Fruit fly (Drosophila melanogaster) whole organism, embryonic: ENCODE measurements around the gene CG13676.

Source experiments
- Antp ChIP-seq: fragments of 200-800 bp; sonication (Bioruptor generic); optimal IDR thresholded peaks from 3 replicates; lab custom pipeline; 2016; ENCODE audit warnings: missing biosample characterization, missing genetic modification characterization
- Asciz ChIP-seq: fragments of 200-800 bp; sonication (Bioruptor generic); optimal IDR thresholded peaks from 2 replicates; lab custom pipeline; 2017; ENCODE audit warnings: missing biosample characterization, mild to moderate bottlenecking, missing genetic modification characterization, missing genetic modification reagents
- BEAF-32 ChIP-seq: fragments of 200-800 bp; sonication (Bioruptor generic); optimal IDR thresholded peaks from 3 replicates; lab custom pipeline; 2017; ENCODE audit warnings: missing biosample characterization, missing genetic modification characterization, mild to moderate bottlenecking, moderate library complexity, missing genetic modification reagents
- Bgb ChIP-seq: fragments of 200-800 bp; sonication (Bioruptor generic); IDR thresholded peaks from 2 replicates; pipeline ENCODE4 v1.3.6; 2022; ENCODE audit warnings: missing biosample characterization, missing genetic modification characterization; ENCODE audit not compliant: partially characterized antibody
- CG11560 ChIP-seq: fragments of 200-800 bp; sonication (Bioruptor generic); IDR thresholded peaks from 3 replicates; pipeline ENCODE4 v1.3.6; 2022; ENCODE audit warnings: missing biosample characterization, missing genetic modification characterization
- CG12769 ChIP-seq: fragments of 200-800 bp; sonication (Bioruptor generic); optimal IDR thresholded peaks from 2 replicates; lab custom pipeline; 2019; ENCODE audit warnings: missing biosample characterization, mild to moderate bottlenecking, missing genetic modification characterization, moderate library complexity
- CG15073 ChIP-seq: fragments of 200-800 bp; sonication (Bioruptor generic); optimal IDR thresholded peaks from 2 replicates; lab custom pipeline; 2016; ENCODE audit warnings: missing biosample characterization, missing genetic modification characterization
- CG15269 ChIP-seq: fragments of 200-800 bp; sonication (Bioruptor generic); optimal IDR thresholded peaks from 2 replicates; lab custom pipeline; 2018; ENCODE audit warnings: missing biosample characterization, mild to moderate bottlenecking, missing genetic modification characterization, moderate library complexity
- CG15479 ChIP-seq: fragments of 200-800 bp; sonication (Bioruptor generic); optimal IDR thresholded peaks from 3 replicates; lab custom pipeline; 2019; ENCODE audit warnings: missing biosample characterization, mild to moderate bottlenecking, missing genetic modification characterization, moderate library complexity
- CG15514 ChIP-seq: fragments of 200-800 bp; sonication (Bioruptor generic); optimal IDR thresholded peaks from 3 replicates; lab custom pipeline; 2017; ENCODE audit warnings: missing biosample characterization, missing genetic modification characterization, mild to moderate bottlenecking, moderate library complexity, missing genetic modification reagents
- CG15696 ChIP-seq: fragments of 200-800 bp; sonication (Bioruptor generic); optimal IDR thresholded peaks from 2 replicates; lab custom pipeline; 2019; ENCODE audit warnings: missing biosample characterization, mild to moderate bottlenecking, missing genetic modification characterization, moderate library complexity
- CG16779 ChIP-seq: fragments of 200-800 bp; sonication (Bioruptor generic); IDR thresholded peaks from 2 replicates; pipeline ENCODE4 v1.3.6; 2022; ENCODE audit warnings: missing biosample characterization, missing genetic modification characterization
- CG17186 ChIP-seq: fragments of 200-800 bp; sonication (Bioruptor generic); optimal IDR thresholded peaks from 3 replicates; lab custom pipeline; 2017; ENCODE audit warnings: missing biosample characterization, missing genetic modification reagents, missing genetic modification characterization
- CG2202 ChIP-seq: fragments of 200-800 bp; sonication (Bioruptor generic); optimal IDR thresholded peaks from 2 replicates; lab custom pipeline; 2018; ENCODE audit warnings: missing biosample characterization, mild to moderate bottlenecking, missing genetic modification characterization
- CG2712 ChIP-seq: fragments of 200-800 bp; optimal IDR thresholded peaks from 3 replicates; lab custom pipeline; 2019; ENCODE audit warnings: missing biosample characterization, mild to moderate bottlenecking, missing genetic modification characterization, moderate library complexity
- CG3163 ChIP-seq: fragments of 200-800 bp; sonication (Bioruptor generic); optimal IDR thresholded peaks from 3 replicates; lab custom pipeline; 2016; ENCODE audit warnings: missing biosample characterization, missing genetic modification characterization
- CG3407 ChIP-seq: fragments of 200-800 bp; sonication (Bioruptor generic); optimal IDR thresholded peaks from 2 replicates; lab custom pipeline; 2018; ENCODE audit warnings: missing biosample characterization, mild to moderate bottlenecking, missing genetic modification characterization
- CG3726 ChIP-seq: fragments of 200-800 bp; sonication (Bioruptor generic); IDR thresholded peaks from 3 replicates; pipeline ENCODE4, ENCODE4 v1.3.6; 2022; ENCODE audit warnings: missing biosample characterization, missing genetic modification characterization
- CG4328 ChIP-seq: fragments of 200-800 bp; sonication (Bioruptor generic); optimal IDR thresholded peaks from 3 replicates; lab custom pipeline; 2017; ENCODE audit warnings: missing biosample characterization, missing genetic modification reagents, missing genetic modification characterization
- CG4424 ChIP-seq: fragments of 200-800 bp; sonication (Bioruptor generic); optimal IDR thresholded peaks from 3 replicates; lab custom pipeline; 2016; ENCODE audit warnings: missing biosample characterization, missing genetic modification characterization
- CG4707 ChIP-seq: fragments of 200-800 bp; sonication (Bioruptor generic); optimal IDR thresholded peaks from 2 replicates; lab custom pipeline; 2018; ENCODE audit warnings: missing biosample characterization, mild to moderate bottlenecking, missing genetic modification characterization, moderate library complexity
- CG8089 ChIP-seq: fragments of 200-800 bp; sonication (Bioruptor generic); optimal IDR thresholded peaks from 3 replicates; lab custom pipeline; 2016; ENCODE audit warnings: missing biosample characterization, missing genetic modification characterization
- CG8281 ChIP-seq: fragments of 200-800 bp; sonication (Bioruptor generic); optimal IDR thresholded peaks from 2 replicates; lab custom pipeline; 2018; ENCODE audit warnings: missing biosample characterization, mild to moderate bottlenecking, missing genetic modification characterization, moderate library complexity
- CG8388 ChIP-seq: fragments of 200-800 bp; sonication (Bioruptor generic); optimal IDR thresholded peaks from 2 replicates; lab custom pipeline; 2019; ENCODE audit warnings: missing biosample characterization, mild to moderate bottlenecking, missing genetic modification characterization, moderate library complexity
- Hr3 ChIP-seq: fragments of 200-800 bp; sonication (Bioruptor generic); optimal IDR thresholded peaks from 3 replicates; lab custom pipeline; 2016; ENCODE audit warnings: missing biosample characterization, missing genetic modification characterization
- Hr51 ChIP-seq, 2 experiments: fragments of 200-800 bp; sonication (Bioruptor generic); optimal IDR thresholded peaks; 2 replicates in 1 of 2; 3 replicates in 1 of 2; lab custom pipeline; 2016 to 2018; ENCODE audit warnings: missing biosample characterization in 2 of 2, missing genetic modification characterization in 2 of 2, mild to moderate bottlenecking in 1 of 2, moderate library complexity in 1 of 2
- Lhr ChIP-seq: fragments of 200-800 bp; sonication (Bioruptor generic); optimal IDR thresholded peaks from 3 replicates; lab custom pipeline; 2017; ENCODE audit warnings: mild to moderate bottlenecking, missing biosample characterization, missing genetic modification reagents, missing genetic modification characterization
- Mrtf ChIP-seq: fragments of 200-800 bp; sonication (Bioruptor generic); IDR thresholded peaks from 3 replicates; pipeline ENCODE4 v1.3.6; 2022; ENCODE audit warnings: missing biosample characterization, missing genetic modification characterization
- Nf-YA ChIP-seq: fragments of 200-800 bp; sonication (Bioruptor generic); IDR thresholded peaks from 2 replicates; pipeline ENCODE4 v1.3.6; 2022; ENCODE audit warnings: missing biosample characterization, missing genetic modification characterization
- Oaz ChIP-seq: fragments of 200-800 bp; sonication (Bioruptor generic); IDR thresholded peaks from 2 replicates; pipeline ENCODE4 v1.3.6; 2022; ENCODE audit warnings: missing biosample characterization, missing genetic modification characterization
- Ptx1 ChIP-seq: fragments of 200-800 bp; sonication (Bioruptor generic); IDR thresholded peaks from 2 replicates; pipeline ENCODE4 v1.3.6; 2022; ENCODE audit warnings: missing biosample characterization, missing genetic modification characterization
- TFAM ChIP-seq: fragments of 200-800 bp; sonication (Bioruptor generic); optimal IDR thresholded peaks from 2 replicates; lab custom pipeline; 2017; ENCODE audit warnings: missing biosample characterization, missing genetic modification characterization, inconsistent platforms
- br ChIP-seq: fragments of >200 bp; optimal IDR thresholded peaks from 2 replicates; lab custom pipeline; 2017
- btn ChIP-seq: fragments of 200-800 bp; sonication (Bioruptor generic); optimal IDR thresholded peaks from 2 replicates; lab custom pipeline; 2016; ENCODE audit warnings: missing biosample characterization, missing genetic modification characterization
- cg ChIP-seq: fragments of 200-800 bp; sonication (Bioruptor generic); optimal IDR thresholded peaks from 3 replicates; lab custom pipeline; 2019; ENCODE audit warnings: missing biosample characterization, mild to moderate bottlenecking, missing genetic modification characterization, moderate library complexity
- dati ChIP-seq: fragments of 200-800 bp; sonication (Bioruptor generic); IDR thresholded peaks from 2 replicates; pipeline ENCODE4 v1.3.6; 2022; ENCODE audit warnings: missing biosample characterization, missing genetic modification characterization
- disco-r ChIP-seq: fragments of 200-800 bp; sonication (Bioruptor generic); optimal IDR thresholded peaks from 2 replicates; lab custom pipeline; 2016; ENCODE audit warnings: missing biosample characterization, missing genetic modification characterization
- exex ChIP-seq: fragments of 200-800 bp; sonication (Bioruptor generic); optimal IDR thresholded peaks from 4 replicates; lab custom pipeline; 2018; ENCODE audit warnings: missing biosample characterization, mild to moderate bottlenecking, missing genetic modification characterization, moderate library complexity
- fd102C ChIP-seq: fragments of 200-800 bp; sonication (Bioruptor generic); optimal IDR thresholded peaks from 2 replicates; lab custom pipeline; 2018; ENCODE audit warnings: missing biosample characterization, mild to moderate bottlenecking, missing genetic modification characterization, moderate library complexity
- gce ChIP-seq: fragments of 200-800 bp; sonication (Bioruptor generic); IDR thresholded peaks from 3 replicates; pipeline ENCODE4 v1.3.6; 2022; ENCODE audit warnings: missing biosample characterization, missing genetic modification characterization
- nau ChIP-seq: fragments of 200-800 bp; sonication (Bioruptor generic); optimal IDR thresholded peaks from 3 replicates; lab custom pipeline; 2017; ENCODE audit warnings: missing biosample characterization, mild to moderate bottlenecking, missing genetic modification characterization, missing genetic modification reagents
- odd ChIP-seq: fragments of 200-800 bp; sonication (Bioruptor generic); optimal IDR thresholded peaks from 2 replicates; lab custom pipeline; 2017; ENCODE audit warnings: missing biosample characterization, mild to moderate bottlenecking, missing genetic modification characterization
- pros ChIP-seq: fragments of 200-800 bp; sonication (Bioruptor generic); optimal IDR thresholded peaks from 3 replicates; lab custom pipeline; 2019; ENCODE audit warnings: missing biosample characterization, mild to moderate bottlenecking, missing genetic modification characterization, moderate library complexity
- row ChIP-seq: fragments of 200-800 bp; sonication (Bioruptor generic); IDR thresholded peaks from 3 replicates; pipeline ENCODE4 v1.3.6; 2022; ENCODE audit warnings: missing biosample characterization, missing genetic modification characterization
- slou ChIP-seq: fragments of 200-800 bp; sonication (Bioruptor generic); optimal IDR thresholded peaks from 3 replicates; lab custom pipeline; 2016; ENCODE audit warnings: missing biosample characterization, missing genetic modification characterization
- tgo ChIP-seq: fragments of 200-800 bp; sonication (Bioruptor generic); IDR thresholded peaks from 3 replicates; pipeline ENCODE4 v1.3.6; 2022; ENCODE audit warnings: missing biosample characterization, missing genetic modification characterization
- zf30C ChIP-seq: fragments of 200-800 bp; sonication (Bioruptor generic); optimal IDR thresholded peaks from 3 replicates; lab custom pipeline; 2018; ENCODE audit warnings: missing biosample characterization, mild to moderate bottlenecking, missing genetic modification characterization
- zfh2 ChIP-seq: fragments of 200-800 bp; sonication (Bioruptor generic); optimal IDR thresholded peaks from 2 replicates; lab custom pipeline; 2016; ENCODE audit warnings: missing biosample characterization, missing genetic modification characterization

Gene CG13676

DNA sequence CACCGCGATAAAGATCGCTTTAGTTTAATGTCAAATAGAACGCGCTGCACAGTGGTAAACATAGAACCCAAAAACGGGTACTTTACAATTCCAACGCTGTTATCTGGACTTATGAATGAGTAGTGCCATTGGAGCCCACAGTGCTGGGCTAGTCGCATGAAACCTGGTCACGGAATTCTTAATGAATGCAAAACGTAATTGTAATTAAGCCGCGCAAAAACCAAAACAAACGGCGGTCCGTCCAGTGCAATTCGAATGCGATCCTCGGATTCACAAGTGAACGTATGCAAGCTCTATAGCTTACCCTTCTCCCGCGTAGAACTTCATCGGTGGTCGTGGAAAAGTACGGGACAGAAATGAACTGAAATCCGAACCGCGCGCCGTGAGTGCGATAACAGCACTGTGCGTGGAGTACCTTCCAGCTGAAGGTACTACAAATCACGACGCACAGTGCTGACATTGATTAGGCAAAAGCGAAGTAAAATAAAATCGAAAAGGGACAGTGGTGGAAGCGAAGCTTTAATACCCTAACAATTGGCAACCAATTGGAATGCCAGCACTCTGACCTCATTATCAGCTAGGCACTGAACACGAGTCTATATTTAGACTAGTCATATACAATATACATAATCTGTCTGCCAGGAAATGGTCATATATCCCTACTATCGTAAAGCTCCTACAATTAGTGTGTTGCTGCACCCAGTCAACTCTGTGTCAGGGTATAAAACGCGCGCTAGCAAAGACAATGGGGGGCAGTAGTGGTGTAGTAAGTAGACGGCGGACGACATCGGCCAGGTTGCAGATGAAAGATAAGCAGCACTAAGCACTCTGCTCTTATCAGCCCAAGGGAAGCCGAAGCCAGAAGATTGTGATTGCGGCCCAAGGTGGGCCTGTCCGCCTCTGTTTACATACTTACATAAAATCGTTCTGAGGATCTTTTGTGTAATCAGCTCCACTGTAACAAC is 33.9 kb upstream of the CG13676 start (continued):
- TF ChIP-seq dati (no peak), Mrtf (no peak), btn (GFP tag; lab: Kevin White, UChicago) (peak; percentile 16), CG15073 (GFP tag; lab: Kevin White, UChicago) (no peak), CG11560 (tag; lab: Robert Waterston, UW) (no peak), Bgb (GFP tag; lab: Robert Waterston, UW) (no peak; the same call in 1 of the 2 replicates), disco-r (GFP tag; lab: Kevin White, UChicago) (peak; percentile 21), cg (GFP tag; lab: Kevin White, UChicago) (no peak), odd (GFP tag; lab: Kevin White, UChicago) (peak; percentile 41), CG15696 (tag; lab: Kevin White, UChicago) (no peak), fd102C (no peak), CG2202 (tag; lab: Kevin White, UChicago) (no peak), CG3163 (GFP tag; lab: Kevin White, UChicago) (peak; percentile 25), tgo (GFP tag; lab: Robert Waterston, UW) (peak; percentile 51), slou (GFP tag; lab: Kevin White, UChicago) (no peak), TFAM (GFP tag; lab: Kevin White, UChicago) (no peak), Ptx1 (GFP tag; lab: Robert Waterston, UW) (peak; percentile 74), CG2712 (tag; lab: Kevin White, UChicago) (peak; percentile 42), CG16779 (no peak), Hr51 (GFP tag; optimal IDR thresholded peaks at IDR 0.05; lab: Kevin White, UChicago) (peak; percentile 37 to 62), row (GFP tag; lab: Robert Waterston, UW) (peak; percentile 97), CG8281 (tag; lab: Kevin White, UChicago) (no peak), pros (GFP tag; lab: Kevin White, UChicago) (peak; percentile 9), CG3407 (no peak), CG8388 (GFP tag; lab: Kevin White, UChicago) (no peak), nau (GFP tag; lab: Kevin White, UChicago) (no peak), zfh2 (GFP tag; lab: Kevin White, UChicago) (peak; percentile 46), Lhr (GFP tag; lab: Kevin White, UChicago) (no peak), CG12769 (peak; percentile 82), Hr3 (GFP tag; lab: Kevin White, UChicago) (peak; percentile 42), zf30C (GFP tag; lab: Kevin White, UChicago) (no peak), gce (GFP tag; lab: Robert Waterston, UW) (no peak), CG17186 (GFP tag; lab: Kevin White, UChicago) (no peak), Asciz (GFP tag; lab: Kevin White, UChicago) (no peak), CG4328 (no peak), CG15514 (GFP tag; lab: Kevin White, UChicago) (no peak), exex (tag; lab: Kevin White, UChicago) (peak; percentile 80), br (lab: Kevin White, UChicago) (no peak), CG8089 (peak; percentile 35), Antp (GFP tag; lab: Kevin White, UChicago) (peak; percentile 50), Nf-YA (GFP tag; lab: Robert Waterston, UW) (no peak), Oaz (GFP tag; lab: Robert Waterston, UW) (0 out of 2 replicates have a peak, but pooled peaks have one; percentile 30), CG3726 (no peak), CG15479 (GFP tag; lab: Kevin White, UChicago) (no peak), CG4707 (GFP tag; lab: Kevin White, UChicago) (no peak), CG15269 (peak; percentile 58), CG4424 (peak; percentile 43), BEAF-32 (no peak)
